Worm (Caenorhabditis elegans) whole organism, L4 larva: Measurements from ENCODE around the gene tax-4.
A peak's percentile ranks its signal among the peaks of the same experiment; 100 is the strongest.

ENCODE experiments used
- F10B5.3 ChIP-seq: sonication (generic microtip); optimal IDR thresholded peaks from 2 replicates; lab custom pipeline; 2016; ENCODE audit warnings: mild to moderate bottlenecking, missing genetic modification characterization, missing compliant biosample characterization
- F26F4.8 ChIP-seq: fragments of 200-800 bp; sonication (Bioruptor generic); conservative IDR thresholded peaks from 2 replicates; pipeline ENCODE4 v1.3.6; 2022; ENCODE audit warnings: missing genetic modification characterization, missing compliant biosample characterization
- F49E8.2 ChIP-seq: sonication (generic microtip); optimal IDR thresholded peaks from 2 replicates; lab custom pipeline; 2016; ENCODE audit warnings: missing compliant biosample characterization, mild to moderate bottlenecking, missing genetic modification characterization, borderline replicate concordance
- T20F7.1 ChIP-seq: fragments of 200-800 bp; sonication (Bioruptor generic); optimal IDR thresholded peaks from 2 replicates; lab custom pipeline; 2018; ENCODE audit warnings: mild to moderate bottlenecking, missing genetic modification characterization, missing compliant biosample characterization
- T26A8.4 ChIP-seq: fragments of 200-800 bp; sonication (Bioruptor generic); IDR thresholded peaks from 2 replicates; pipeline ENCODE4 v1.3.6; 2022; ENCODE audit warnings: missing genetic modification characterization, missing compliant biosample characterization
- Y105C5A.15 ChIP-seq: fragments of 200-800 bp; sonication (Bioruptor generic); IDR thresholded peaks from 2 replicates; pipeline ENCODE4 v1.3.6; 2022; ENCODE audit warnings: missing genetic modification characterization, missing compliant biosample characterization
- Y5F2A.4 ChIP-seq: fragments of 200-800 bp; sonication (Bioruptor generic); optimal IDR thresholded peaks from 2 replicates; lab custom pipeline; 2018; ENCODE audit warnings: mild to moderate bottlenecking, missing genetic modification characterization, missing compliant biosample characterization
- ZK337.2 ChIP-seq: fragments of 200-800 bp; sonication (Bioruptor generic); IDR thresholded peaks from 2 replicates; pipeline ENCODE4 v1.3.6; 2022; ENCODE audit warnings: missing genetic modification reagents, missing genetic modification characterization, missing compliant biosample characterization
- aha-1 ChIP-seq: fragments of 150-350 bp; peaks from one replicate; lab custom pipeline; 2014; ENCODE audit warnings: missing biosample characterization, missing genetic modification characterization
- aly-2 ChIP-seq: sonication (generic microtip); optimal IDR thresholded peaks from 2 replicates; lab custom pipeline; 2018; ENCODE audit warnings: missing biosample characterization, missing genetic modification characterization
- ama-1 ChIP-seq: fragments of 150-350 bp; optimal IDR thresholded peaks from 2 replicates; lab custom pipeline; 2014; ENCODE audit warnings: inconsistent platforms, mixed read lengths
- arid-1 ChIP-seq: fragments of 200-800 bp; sonication (Bioruptor generic); conservative IDR thresholded peaks from 2 replicates; pipeline ENCODE4 v1.3.6; 2022; ENCODE audit warnings: missing genetic modification reagents, missing genetic modification characterization, missing compliant biosample characterization
- ceh-28 ChIP-seq: fragments of 150-350 bp; optimal IDR thresholded peaks from 2 replicates; lab custom pipeline; 2014; ENCODE audit warnings: missing biosample characterization, missing genetic modification reagents, missing genetic modification characterization
- ceh-32 ChIP-seq: sonication (generic microtip); optimal IDR thresholded peaks from 2 replicates; lab custom pipeline; 2016; ENCODE audit warnings: mild to moderate bottlenecking, missing genetic modification characterization, missing compliant biosample characterization; ENCODE audit not compliant: poor library complexity
- ceh-44 ChIP-seq: fragments of 200-800 bp; sonication (Bioruptor generic); IDR thresholded peaks from 2 replicates; pipeline ENCODE4 v1.3.6; 2022; ENCODE audit warnings: missing genetic modification reagents, missing genetic modification characterization, missing compliant biosample characterization
- cey-2 ChIP-seq: sonication (generic microtip); optimal IDR thresholded peaks from 3 replicates; lab custom pipeline; 2017; ENCODE audit warnings: missing genetic modification characterization, mild to moderate bottlenecking, missing compliant biosample characterization, antibody characterized with exemption, borderline replicate concordance; ENCODE audit not compliant: insufficient read depth
- ctbp-1 ChIP-seq: fragments of 200-800 bp; sonication (Bioruptor generic); IDR thresholded peaks from 2 replicates; pipeline ENCODE4 v1.3.6; 2022; ENCODE audit warnings: missing genetic modification reagents, missing genetic modification characterization, missing compliant biosample characterization
- daf-19 ChIP-seq: fragments of 200-800 bp; sonication (Bioruptor generic); conservative IDR thresholded peaks from 2 replicates; pipeline ENCODE4 v1.3.6; 2022; ENCODE audit warnings: missing genetic modification characterization, missing compliant biosample characterization
- dpl-1 ChIP-seq: fragments of 150-350 bp; optimal IDR thresholded peaks from 2 replicates; lab custom pipeline; 2014; ENCODE audit warnings: missing biosample characterization, missing genetic modification reagents, missing genetic modification characterization
- dve-1 ChIP-seq: sonication (generic microtip); optimal IDR thresholded peaks from 2 replicates; lab custom pipeline; 2017; ENCODE audit warnings: antibody characterized with exemption, mild to moderate bottlenecking, missing genetic modification characterization, missing compliant biosample characterization; ENCODE audit not compliant: insufficient read depth
- egl-27 ChIP-seq: sonication (generic microtip); optimal IDR thresholded peaks from 3 replicates; lab custom pipeline; 2017; ENCODE audit warnings: missing biosample characterization, missing genetic modification reagents, missing genetic modification characterization
- egl-43 ChIP-seq: fragments of 200-800 bp; sonication (Bioruptor generic); IDR thresholded peaks from 2 replicates; pipeline ENCODE4 v1.3.6; 2022; ENCODE audit warnings: missing genetic modification reagents, missing genetic modification characterization, missing compliant biosample characterization
- hlh-30 ChIP-seq: sonication (generic microtip); optimal IDR thresholded peaks from 2 replicates; lab custom pipeline; 2017; ENCODE audit warnings: antibody characterized with exemption, mild to moderate bottlenecking, missing genetic modification characterization, missing compliant biosample characterization; ENCODE audit not compliant: insufficient read depth
- lin-15B ChIP-seq: fragments of 150-350 bp; sonication (generic microtip); optimal IDR thresholded peaks from 3 replicates; lab custom pipeline; 2014; ENCODE audit warnings: missing biosample characterization, missing genetic modification characterization
- lsy-2 ChIP-seq, 2 experiments: fragments of 150-350 bp in 1 of 2; sonication (generic microtip) in 1 of 2; optimal IDR thresholded peaks; 2 replicates each; lab custom pipeline; 2014 to 2017; ENCODE audit warnings: missing biosample characterization in 2 of 2, missing genetic modification characterization in 2 of 2
- madf-9 ChIP-seq: fragments of 200-800 bp; sonication (Bioruptor generic); conservative IDR thresholded peaks from 2 replicates; pipeline ENCODE4 v1.3.6; 2022; ENCODE audit warnings: missing genetic modification reagents, missing genetic modification characterization, missing compliant biosample characterization
- mdt-29 ChIP-seq: fragments of 200-800 bp; sonication (Bioruptor generic); IDR thresholded peaks from 2 replicates; pipeline ENCODE4 v1.3.6; 2022; ENCODE audit warnings: missing genetic modification reagents, missing genetic modification characterization, missing compliant biosample characterization
- mes-2 ChIP-seq: sonication (generic microtip); optimal IDR thresholded peaks from 2 replicates; lab custom pipeline; 2016; ENCODE audit warnings: missing genotype, mild to moderate bottlenecking, missing genetic modification characterization, missing compliant biosample characterization; ENCODE audit not compliant: poor library complexity, severe bottlenecking
- nhr-10 ChIP-seq: fragments of 150-350 bp; optimal IDR thresholded peaks from 2 replicates; lab custom pipeline; 2014; ENCODE audit warnings: missing biosample characterization, missing genetic modification characterization
- nhr-102 ChIP-seq: sonication (generic microtip); optimal IDR thresholded peaks from 2 replicates; lab custom pipeline; 2016; ENCODE audit warnings: mild to moderate bottlenecking, missing genetic modification characterization, moderate library complexity, missing compliant biosample characterization
- nhr-11 ChIP-seq: fragments of 150-350 bp; optimal IDR thresholded peaks from 2 replicates; lab custom pipeline; 2014; ENCODE audit warnings: missing biosample characterization, missing genetic modification characterization
- nhr-237 ChIP-seq: sonication (generic microtip); optimal IDR thresholded peaks from 2 replicates; lab custom pipeline; 2017; ENCODE audit warnings: missing biosample characterization, missing genetic modification characterization
- nhr-6 ChIP-seq: fragments of 150-350 bp; optimal IDR thresholded peaks from 2 replicates; lab custom pipeline; 2014; ENCODE audit warnings: missing biosample characterization, missing genetic modification characterization
- pha-4 ChIP-seq, 2 experiments: fragments of 150-350 bp in 1 of 2; fragments of 200-800 bp in 1 of 2; sonication (Bioruptor generic) in 1 of 2; IDR thresholded peaks in 1 of 2; optimal IDR thresholded peaks in 1 of 2; 2 replicates each; pipeline versions ENCODE4 v1.3.6 to Lab custom; 2014 to 2022; ENCODE audit warnings: missing genetic modification characterization in 2 of 2, missing genetic modification reagents in 2 of 2, missing biosample characterization in 1 of 2, missing compliant biosample characterization in 1 of 2
- set-16 ChIP-seq: fragments of 200-800 bp; sonication (Bioruptor generic); IDR thresholded peaks from 2 replicates; pipeline ENCODE4 v1.3.6; 2022; ENCODE audit warnings: missing genetic modification reagents, missing genetic modification characterization, missing compliant biosample characterization
- skn-1 ChIP-seq: fragments of 150-350 bp; optimal IDR thresholded peaks from 2 replicates; lab custom pipeline; 2014; ENCODE audit warnings: missing biosample characterization, missing genetic modification characterization
- snpc-1.2 ChIP-seq: fragments of 200-800 bp; sonication (Bioruptor generic); IDR thresholded peaks from 2 replicates; pipeline ENCODE4 v1.3.6; 2022; ENCODE audit warnings: missing genetic modification reagents, missing genetic modification characterization, missing compliant biosample characterization
- tra-1 ChIP-seq: fragments of 200-800 bp; sonication (Bioruptor generic); IDR thresholded peaks from 2 replicates; pipeline ENCODE4 v1.3.6; 2022; ENCODE audit warnings: missing genetic modification reagents, missing genetic modification characterization, missing compliant biosample characterization
- unc-130 ChIP-seq: sonication (generic microtip); optimal IDR thresholded peaks from 2 replicates; lab custom pipeline; 2016; ENCODE audit warnings: missing genetic modification reagents, missing genetic modification characterization, missing compliant biosample characterization
- unc-39 ChIP-seq: sonication (generic microtip); optimal IDR thresholded peaks from 2 replicates; lab custom pipeline; 2017; ENCODE audit warnings: missing biosample characterization, missing genetic modification characterization
- unc-62 ChIP-seq, 3 experiments: fragments of 150-350 bp in 1 of 3; sonication (generic microtip); optimal IDR thresholded peaks in 2 of 3; peaks in 1 of 3; 1 replicate in 1 of 3; 2 replicates in 2 of 3; lab custom pipeline; 2014 to 2017; ENCODE audit warnings: missing biosample characterization in 3 of 3, missing genetic modification characterization in 3 of 3, missing genetic modification reagents in 3 of 3, missing genotype in 1 of 3
- ztf-11 ChIP-seq: fragments of 150-350 bp; optimal IDR thresholded peaks from 2 replicates; lab custom pipeline; 2014; ENCODE audit warnings: missing biosample characterization, missing genetic modification characterization

The tax-4 gene

DNA sequence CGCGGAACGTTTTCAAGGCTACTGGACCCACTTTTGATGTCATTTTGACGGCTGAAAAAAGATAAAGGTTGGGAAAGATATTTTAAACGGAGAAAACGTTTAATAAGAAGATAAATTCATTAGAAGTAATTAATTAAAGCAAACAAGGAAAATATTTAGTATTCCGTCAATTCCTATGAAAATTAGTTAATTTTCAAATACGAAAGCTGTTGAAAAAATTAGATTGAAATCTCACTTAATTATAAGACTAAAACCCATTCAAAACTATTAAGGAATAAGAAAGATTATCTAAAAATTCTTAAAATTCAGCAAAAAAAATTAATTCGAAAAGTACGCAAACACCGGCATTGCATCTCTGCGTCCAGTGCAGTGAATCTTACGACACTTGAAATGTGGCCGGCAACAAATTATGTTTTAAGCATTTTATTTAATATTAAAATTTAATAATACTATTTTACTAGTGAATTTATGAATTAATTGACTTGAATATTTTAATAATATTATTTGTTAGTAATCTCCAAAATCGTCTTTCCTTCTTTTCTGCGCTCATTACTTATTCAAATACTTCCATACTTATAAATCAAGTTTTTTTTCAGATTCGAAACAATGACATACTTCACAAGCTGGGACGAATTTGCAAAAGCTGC lies 36.5 kb upstream of the tax-4 start, which contains the start of the genes ZK512.2 and ZK512.4:
Gene ZK512.2 (minus strand): TSS at position 51 of the 647 bp plus-strand sequence.
Gene ZK512.4 (plus strand): TSS at position 597 of the 647 bp plus-strand sequence.
- TF ChIP-seq ztf-11 (tag; lab: Kevin White, UChicago), result no peak
- TF ChIP-seq hlh-30, result peak; percentile 10
- no peak for TF ChIP-seq daf-19 (GFP tag; lab: Robert Waterston, UW)
- no peak for TF ChIP-seq snpc-1.2 (GFP tag; lab: Robert Waterston, UW)
- TF ChIP-seq T20F7.1, result no peak
- TF ChIP-seq mes-2 (tag; lab: Kevin White, UChicago), result peak; percentile 60
- TF ChIP-seq Y105C5A.15 (GFP tag; lab: Robert Waterston, UW), result no peak
- TF ChIP-seq dpl-1 (GFP tag; lab: Kevin White, UChicago), result peak; percentile 41
- TF ChIP-seq ceh-32 (tag; lab: Kevin White, UChicago), result no peak
- no peak for TF ChIP-seq nhr-10
- TF ChIP-seq nhr-6, result no peak
- TF ChIP-seq madf-9, result no peak
- no peak for TF ChIP-seq set-16
- no peak for TF ChIP-seq pha-4 (GFP tag; IDR thresholded peaks at IDR 0.05; lab: Robert Waterston, UW)
- no peak for TF ChIP-seq pha-4 (tag; optimal IDR thresholded peaks at IDR 0.05; lab: Kevin White, UChicago)
- no peak for TF ChIP-seq T26A8.4 (GFP tag; lab: Robert Waterston, UW)
- TF ChIP-seq egl-27 (tag; lab: Kevin White, UChicago), result no peak
- TF ChIP-seq arid-1 (GFP tag; lab: Robert Waterston, UW), result no peak
- no peak for TF ChIP-seq aly-2 (tag; lab: Kevin White, UChicago)
- peak in 1 of 2 experiments; percentile 57 for TF ChIP-seq lsy-2 (tag; optimal IDR thresholded peaks at IDR 0.05; lab: Kevin White, UChicago)

DNA sequence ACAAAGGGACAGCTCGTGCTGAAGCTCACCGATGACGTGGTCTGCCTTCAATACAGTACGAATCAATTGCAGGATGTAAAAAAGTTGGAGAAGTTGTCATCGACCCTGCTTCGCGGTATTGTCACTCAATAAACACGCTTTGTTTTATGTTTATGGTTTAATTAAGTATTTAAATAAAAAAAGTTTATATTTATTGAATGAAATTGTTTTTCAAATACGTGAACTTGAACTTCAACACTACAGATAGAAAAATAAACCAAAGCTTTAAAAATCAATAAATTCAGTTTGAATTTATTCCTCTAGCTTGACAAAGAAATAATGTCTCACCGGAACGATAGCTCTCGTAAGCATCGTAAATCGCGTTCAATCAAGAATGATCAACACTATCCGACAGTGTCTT lies 35.6 kb upstream of the tax-4 start, which contains the start of gene ZK512.8:
Gene ZK512.8 (plus strand): TSS at position 301 of the 400 bp plus-strand sequence.
- no peak for TF ChIP-seq daf-19 (GFP tag; lab: Robert Waterston, UW)
- no peak for TF ChIP-seq nhr-237 (tag; lab: Kevin White, UChicago)
- TF ChIP-seq ZK337.2, result no peak
- TF ChIP-seq lin-15B (tag; lab: Kevin White, UChicago), result no peak
- no peak for TF ChIP-seq unc-130 (GFP tag; lab: Kevin White, UChicago)
- TF ChIP-seq dve-1 (tag; lab: Kevin White, UChicago), result no peak
- TF ChIP-seq F26F4.8 (GFP tag; lab: Robert Waterston, UW), result no peak
- TF ChIP-seq Y5F2A.4, result no peak
- TF ChIP-seq mdt-29 (GFP tag; lab: Robert Waterston, UW), result no peak
- no peak for TF ChIP-seq tra-1
- TF ChIP-seq T20F7.1, result no peak
- TF ChIP-seq arid-1 (GFP tag; lab: Robert Waterston, UW), result no peak

DNA sequence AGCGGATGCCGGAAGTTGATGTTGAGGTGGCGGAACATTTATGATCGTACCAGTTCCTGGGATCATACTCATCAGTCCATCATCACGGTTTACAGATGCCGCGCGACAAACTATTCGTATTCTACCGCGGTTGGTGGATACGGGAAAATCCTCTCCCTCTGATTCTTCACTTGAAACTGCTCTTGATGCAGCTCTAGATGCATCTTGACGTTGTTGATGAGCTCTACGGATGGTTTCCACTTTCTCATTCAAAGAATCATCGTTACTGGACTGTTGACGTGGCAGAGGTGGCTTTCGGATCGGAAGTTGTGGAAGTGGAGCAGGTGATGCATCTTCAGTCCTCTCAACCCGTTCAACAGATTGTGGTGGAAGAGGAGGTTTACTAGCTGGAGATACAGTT lies 32.2 kb upstream of the tax-4 start:
- peak; percentile 90 for TF ChIP-seq aha-1
- TF ChIP-seq ZK337.2, result no peak

DNA sequence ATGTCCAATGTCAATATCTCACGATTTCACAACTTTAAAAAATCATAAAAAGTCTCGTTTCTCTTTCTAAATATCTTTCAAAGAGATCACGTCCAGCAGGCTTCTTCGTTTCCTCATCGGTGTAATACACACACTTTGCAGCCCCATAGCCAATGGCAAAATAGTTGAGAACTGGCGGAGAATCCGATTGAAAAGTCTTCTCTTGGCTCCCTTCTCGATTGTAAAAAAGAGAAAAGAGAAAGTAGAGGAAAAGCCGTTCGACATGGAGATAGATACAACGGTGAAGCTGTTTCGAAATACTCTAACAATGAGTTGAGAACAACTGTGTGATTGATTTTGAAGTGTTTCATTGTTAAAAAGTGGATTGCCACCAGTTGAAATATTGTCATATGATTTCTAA lies 29.6 kb upstream of the tax-4 start:
- peak; percentile 19 for TF ChIP-seq aha-1
- no peak for TF ChIP-seq ceh-44
- TF ChIP-seq, all 104 proteins: peak for 1

DNA sequence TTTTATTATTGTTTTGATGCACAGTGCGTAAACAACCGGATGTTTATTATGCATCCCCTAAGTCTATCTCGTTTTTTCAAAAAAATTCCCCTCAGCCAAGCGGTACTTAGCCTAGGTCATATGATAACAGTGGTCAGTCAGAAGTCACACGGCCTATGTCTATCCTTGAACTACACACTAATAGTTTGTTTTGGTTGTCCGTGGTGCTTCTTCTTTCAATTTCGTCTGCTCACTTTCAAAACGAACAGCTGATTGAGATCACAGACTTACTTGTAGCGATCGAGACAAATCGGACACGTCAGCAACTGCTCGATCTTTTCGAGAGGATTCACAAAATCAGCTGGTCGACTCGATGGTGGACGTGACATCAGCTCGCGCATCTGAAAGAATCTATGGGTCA lies 28.4 kb upstream of the tax-4 start:
- TF ChIP-seq unc-39 (no peak), F49E8.2 (tag; lab: Kevin White, UChicago) (no peak), nhr-11 (tag; lab: Kevin White, UChicago) (peak; percentile 17), ctbp-1 (GFP tag; lab: Robert Waterston, UW) (no peak), F10B5.3 (tag; lab: Kevin White, UChicago) (no peak), ceh-28 (no peak), nhr-102 (tag; lab: Kevin White, UChicago) (no peak), egl-43 (no peak), ama-1 (lab: Kevin White, UChicago) (no peak), unc-62 (GFP tag; optimal IDR thresholded peaks at IDR 0.05 in 1 of 2; lab: Kevin White, UChicago) (no peak), unc-62 (tag; optimal IDR thresholded peaks at IDR 0.05; lab: Kevin White, UChicago) (no peak), snpc-1.2 (GFP tag; lab: Robert Waterston, UW) (no peak), nhr-237 (tag; lab: Kevin White, UChicago) (no peak), lin-15B (tag; lab: Kevin White, UChicago) (no peak), skn-1 (no peak), cey-2 (tag; lab: Kevin White, UChicago) (no peak)
